Worm (Caenorhabditis elegans) whole organism, young adult: Measurements from ENCODE around the gene nhr-44.

Experiments
- B0019.2 ChIP-seq: fragments of 200-800 bp; sonication (Bioruptor generic); conservative IDR thresholded peaks from 2 replicates; pipeline ENCODE4 v1.3.6; 2022; ENCODE audit warnings: missing genetic modification reagents, missing genetic modification characterization, missing compliant biosample characterization
- B0261.1 ChIP-seq: sonication (generic microtip); optimal IDR thresholded peaks from 2 replicates; lab custom pipeline; 2016; ENCODE audit warnings: mild to moderate bottlenecking, missing genetic modification characterization, moderate library complexity, missing compliant biosample characterization
- B0336.3 ChIP-seq: fragments of 200-800 bp; sonication (Bioruptor generic); IDR thresholded peaks from 2 replicates; pipeline ENCODE4 v1.3.6; 2022; ENCODE audit warnings: missing genetic modification characterization, missing compliant biosample characterization
- C06A6.2 ChIP-seq: fragments of 200-800 bp; sonication (Bioruptor generic); conservative IDR thresholded peaks from 2 replicates; pipeline ENCODE4 v1.3.6; 2022; ENCODE audit warnings: missing genetic modification characterization, missing compliant biosample characterization
- F33H1.4 ChIP-seq: fragments of 200-800 bp; sonication (Bioruptor generic); IDR thresholded peaks from 2 replicates; pipeline ENCODE4 v1.3.6; 2022; ENCODE audit warnings: missing genetic modification reagents, missing genetic modification characterization, missing compliant biosample characterization
- F39B2.1 ChIP-seq: fragments of 200-800 bp; sonication (Bioruptor generic); IDR thresholded peaks from 2 replicates; pipeline ENCODE4 v1.3.6; 2022; ENCODE audit warnings: missing genetic modification reagents, missing genetic modification characterization, missing compliant biosample characterization
- F57C9.4 ChIP-seq: sonication (generic microtip); optimal IDR thresholded peaks from 2 replicates; lab custom pipeline; 2017; ENCODE audit warnings: mild to moderate bottlenecking, missing genetic modification characterization, missing compliant biosample characterization
- K11D2.4 ChIP-seq: fragments of 200-800 bp; sonication (Bioruptor generic); IDR thresholded peaks from 2 replicates; pipeline ENCODE4 v1.3.6; 2022; ENCODE audit warnings: missing genetic modification reagents, missing genetic modification characterization, missing compliant biosample characterization
- T07F8.4 ChIP-seq: sonication (generic microtip); optimal IDR thresholded peaks from 2 replicates; lab custom pipeline; 2016; ENCODE audit warnings: mild to moderate bottlenecking, missing genetic modification characterization, moderate library complexity, missing compliant biosample characterization
- ama-1 ChIP-seq, 3 experiments: fragments of 150-350 bp in 1 of 3; sonication (generic microtip) in 2 of 3; optimal IDR thresholded peaks; 2 replicates each; lab custom pipeline; 2014 to 2018; ENCODE audit warnings: missing biosample characterization in 2 of 3, missing genetic modification characterization in 2 of 3, missing genetic modification reagents in 2 of 3
- attf-6 ChIP-seq: fragments of 200-800 bp; sonication (Bioruptor generic); IDR thresholded peaks from 2 replicates; pipeline ENCODE4 v1.3.6; 2022; ENCODE audit warnings: missing genetic modification reagents, missing genetic modification characterization, missing compliant biosample characterization
- bed-2 ChIP-seq: fragments of 200-800 bp; sonication (Bioruptor generic); IDR thresholded peaks from 2 replicates; pipeline ENCODE4 v1.3.6; 2022; ENCODE audit warnings: missing genetic modification reagents, missing genetic modification characterization, missing compliant biosample characterization
- ceh-100 ChIP-seq: fragments of 200-800 bp; sonication (Bioruptor generic); IDR thresholded peaks from 2 replicates; pipeline ENCODE4 v1.3.6; 2022; ENCODE audit warnings: missing genetic modification reagents, missing genetic modification characterization, missing compliant biosample characterization
- ceh-40 ChIP-seq: fragments of 200-800 bp; sonication (Bioruptor generic); IDR thresholded peaks from 2 replicates; pipeline ENCODE4 v1.3.6; 2022; ENCODE audit warnings: missing genetic modification characterization, missing compliant biosample characterization
- ceh-58 ChIP-seq: fragments of 200-800 bp; sonication (Bioruptor generic); IDR thresholded peaks from 2 replicates; pipeline ENCODE4 v1.3.6; 2022; ENCODE audit warnings: missing genetic modification characterization, missing compliant biosample characterization
- chd-7 ChIP-seq: sonication (generic microtip); optimal IDR thresholded peaks from 2 replicates; lab custom pipeline; 2016; ENCODE audit warnings: mild to moderate bottlenecking, missing genetic modification characterization, moderate library complexity, missing compliant biosample characterization
- egrh-3 ChIP-seq: fragments of 200-800 bp; sonication (Bioruptor generic); IDR thresholded peaks from 2 replicates; pipeline ENCODE4 v1.3.6; 2022; ENCODE audit warnings: missing genetic modification reagents, missing genetic modification characterization, missing compliant biosample characterization
- ets-4 ChIP-seq: fragments of 200-800 bp; sonication (Bioruptor generic); optimal IDR thresholded peaks from 2 replicates; lab custom pipeline; 2018; ENCODE audit warnings: mild to moderate bottlenecking, missing genetic modification characterization, missing compliant biosample characterization
- gei-17 ChIP-seq: fragments of 200-800 bp; sonication (Bioruptor generic); optimal IDR thresholded peaks from 2 replicates; lab custom pipeline; 2018; ENCODE audit warnings: mild to moderate bottlenecking, missing genetic modification characterization, missing compliant biosample characterization
- him-1 ChIP-seq: sonication (generic microtip); optimal IDR thresholded peaks from 2 replicates; lab custom pipeline; 2016; ENCODE audit warnings: missing genotype, missing genetic modification reagents, missing genetic modification characterization, missing compliant biosample characterization
- hlh-26 ChIP-seq: fragments of 200-800 bp; sonication (Bioruptor generic); conservative IDR thresholded peaks from 2 replicates; pipeline ENCODE4 v1.3.6; 2022; ENCODE audit warnings: missing genetic modification reagents, missing genetic modification characterization, missing compliant biosample characterization
- hmg-1.2 ChIP-seq: fragments of 200-800 bp; sonication (Bioruptor generic); IDR thresholded peaks from 2 replicates; pipeline ENCODE4 v1.3.6; 2022; ENCODE audit warnings: missing genetic modification reagents, missing genetic modification characterization, missing compliant biosample characterization
- hsf-1 ChIP-seq: fragments of 200-800 bp; sonication (Bioruptor generic); IDR thresholded peaks from 2 replicates; pipeline ENCODE4 v1.3.6; 2022; ENCODE audit warnings: missing genetic modification reagents, missing genetic modification characterization, missing compliant biosample characterization
- lsy-27 ChIP-seq: sonication (generic microtip); optimal IDR thresholded peaks from 2 replicates; lab custom pipeline; 2017; ENCODE audit warnings: missing genetic modification characterization, mild to moderate bottlenecking, missing compliant biosample characterization, antibody characterized with exemption, missing genotype, borderline replicate concordance; ENCODE audit not compliant: insufficient read depth
- madf-3 ChIP-seq: fragments of 200-800 bp; sonication (Bioruptor generic); IDR thresholded peaks from 2 replicates; pipeline ENCODE4 v1.3.6; 2022; ENCODE audit warnings: missing genetic modification reagents, missing genetic modification characterization, missing compliant biosample characterization
- madf-8 ChIP-seq: fragments of 200-800 bp; sonication (Bioruptor generic); conservative IDR thresholded peaks from 2 replicates; pipeline ENCODE4 v1.3.6; 2022; ENCODE audit warnings: missing genetic modification reagents, missing genetic modification characterization, missing compliant biosample characterization
- mel-28 ChIP-seq: sonication (generic microtip); optimal IDR thresholded peaks from 2 replicates; lab custom pipeline; 2016; ENCODE audit warnings: borderline replicate concordance, mild to moderate bottlenecking, missing genetic modification characterization, missing compliant biosample characterization
- mes-4 ChIP-seq: sonication (generic microtip); optimal IDR thresholded peaks from 2 replicates; lab custom pipeline; 2016; ENCODE audit warnings: missing genotype, missing genetic modification characterization, missing compliant biosample characterization
- mxl-1 ChIP-seq: sonication (generic microtip); optimal IDR thresholded peaks from 2 replicates; lab custom pipeline; 2016; ENCODE audit warnings: missing genetic modification characterization, missing compliant biosample characterization
- nfyb-1 ChIP-seq: fragments of 200-800 bp; sonication (Bioruptor generic); IDR thresholded peaks from 2 replicates; pipeline ENCODE4 v1.3.6; 2022; ENCODE audit warnings: missing genetic modification reagents, missing genetic modification characterization, missing compliant biosample characterization
- nhr-179 ChIP-seq: sonication (generic microtip); optimal IDR thresholded peaks from 2 replicates; lab custom pipeline; 2016; ENCODE audit warnings: mild to moderate bottlenecking, missing genetic modification characterization, missing compliant biosample characterization
- nhr-80 ChIP-seq: sonication (generic microtip); optimal IDR thresholded peaks from 2 replicates; lab custom pipeline; 2016; ENCODE audit warnings: missing genetic modification characterization, missing compliant biosample characterization
- pbrm-1 ChIP-seq: fragments of 200-800 bp; sonication (Bioruptor generic); IDR thresholded peaks from 2 replicates; pipeline ENCODE4 v1.3.6; 2022; ENCODE audit warnings: missing genetic modification reagents, missing genetic modification characterization, missing compliant biosample characterization
- rpc-1 ChIP-seq, 2 experiments: fragments of 150-350 bp in 1 of 2; sonication (generic microtip) in 1 of 2; optimal IDR thresholded peaks; 2 replicates each; lab custom pipeline; 2014 to 2018; ENCODE audit warnings: missing biosample characterization in 1 of 2, missing genetic modification characterization in 1 of 2, missing genetic modification reagents in 1 of 2, missing genotype in 1 of 2
- tbp1 ChIP-seq: fragments of 200-800 bp; sonication (Bioruptor generic); optimal IDR thresholded peaks from 2 replicates; lab custom pipeline; 2018; ENCODE audit warnings: mild to moderate bottlenecking, missing genetic modification characterization, missing compliant biosample characterization
- tbx-9 ChIP-seq: sonication (generic microtip); optimal IDR thresholded peaks from 2 replicates; lab custom pipeline; 2016; ENCODE audit warnings: borderline replicate concordance, missing genetic modification characterization, inconsistent platforms, missing compliant biosample characterization
- zfh-2 ChIP-seq: fragments of 200-800 bp; sonication (Bioruptor generic); conservative IDR thresholded peaks from 2 replicates; pipeline ENCODE4 v1.3.6; 2022; ENCODE audit warnings: missing genetic modification reagents, missing genetic modification characterization, missing compliant biosample characterization
- ztf-26 ChIP-seq: sonication (generic microtip); optimal IDR thresholded peaks from 2 replicates; lab custom pipeline; 2017; ENCODE audit warnings: missing genetic modification characterization, missing compliant biosample characterization
- ztf-28 ChIP-seq: fragments of 200-800 bp; sonication (Bioruptor generic); IDR thresholded peaks from 2 replicates; pipeline ENCODE4 v1.3.6; 2022; ENCODE audit warnings: missing genetic modification reagents, missing genetic modification characterization, missing compliant biosample characterization

nhr-44 gene

ce11 chrV:8938445-8938844 lies 25.5 kb downstream of the nhr-44 start:
- TF ChIP-seq madf-3 (0 out of 2 replicates have a peak, but pooled peaks have one; percentile 21), ets-4 (GFP tag; lab: Kevin White, UChicago) (no peak), ama-1 (optimal IDR thresholded peaks at IDR 0.05; lab: Kevin White, UChicago) (peak; percentile 11), ama-1 (GFP tag; optimal IDR thresholded peaks at IDR 0.05; lab: Kevin White, UChicago) (no peak)

DNA sequence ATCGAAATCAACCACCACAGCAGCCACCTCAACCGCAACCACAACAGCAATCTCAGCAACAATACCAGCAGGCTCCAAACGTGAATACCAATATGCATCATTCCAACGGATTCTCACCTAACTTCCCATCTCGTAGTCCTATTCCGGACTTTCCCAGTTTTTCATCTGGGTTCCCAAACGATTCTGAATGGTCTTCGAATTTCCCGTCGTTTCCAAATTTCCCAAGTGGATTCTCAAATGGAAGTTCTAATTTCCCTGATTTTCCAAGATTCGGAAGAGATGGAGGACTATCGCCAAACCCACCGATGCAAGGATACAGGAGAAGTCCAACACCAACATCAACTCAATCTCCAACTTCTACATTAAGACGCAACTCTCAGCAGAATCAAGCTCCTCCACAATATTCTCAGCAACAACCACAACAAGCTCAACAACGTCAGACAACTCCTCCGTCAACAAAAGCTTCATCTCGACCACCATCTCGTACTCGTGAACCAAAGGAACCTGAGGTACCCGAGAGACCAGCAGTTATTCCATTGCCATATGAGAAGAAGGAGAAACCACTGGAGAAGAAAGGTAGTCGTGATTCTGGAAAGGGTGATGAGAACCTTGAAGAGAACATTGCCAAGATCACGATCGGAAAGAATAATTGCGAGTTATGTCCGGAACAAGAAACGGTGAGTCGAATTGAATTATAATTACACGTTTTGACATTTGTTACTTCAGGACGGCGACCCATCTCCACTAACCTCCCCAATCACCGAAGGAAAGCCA lies 26.2 kb downstream of the nhr-44 start:
- peak; percentile 65 for TF ChIP-seq ama-1 (optimal IDR thresholded peaks at IDR 0.05; lab: Kevin White, UChicago)
- TF ChIP-seq ama-1 (GFP tag; optimal IDR thresholded peaks at IDR 0.05; lab: Kevin White, UChicago): no peak
- no peak for TF ChIP-seq mel-28
- TF ChIP-seq rpc-1 (optimal IDR thresholded peaks at IDR 0.05; lab: Kevin White, UChicago): no peak
- TF ChIP-seq rpc-1 (tag; optimal IDR thresholded peaks at IDR 0.05; lab: Kevin White, UChicago): no peak
- TF ChIP-seq B0336.3: no peak
- 0 out of 2 replicates have a peak, but pooled peaks have one; percentile 9 for TF ChIP-seq pbrm-1 (GFP tag; lab: Robert Waterston, UW)
- no peak for TF ChIP-seq mxl-1 (tag; lab: Kevin White, UChicago)
- no peak for TF ChIP-seq tbp1 (GFP tag; lab: Kevin White, UChicago)
- no peak for TF ChIP-seq B0261.1 (tag; lab: Kevin White, UChicago)
- TF ChIP-seq ztf-28: no peak
- TF ChIP-seq bed-2 (GFP tag; lab: Robert Waterston, UW): no peak
- no peak for TF ChIP-seq chd-7
- no peak for TF ChIP-seq ceh-58
- TF ChIP-seq F33H1.4 (GFP tag; lab: Robert Waterston, UW): no peak

ce11 chrV:8936791-8937475 lies 27.0 kb downstream of the nhr-44 start:
- TF ChIP-seq nhr-80 (tag; lab: Kevin White, UChicago): peak; percentile 29
- 0 out of 2 replicates have a peak, but pooled peaks have one; percentile 16 for TF ChIP-seq nfyb-1 (GFP tag; lab: Robert Waterston, UW)
- TF ChIP-seq bed-2 (GFP tag; lab: Robert Waterston, UW): no peak
- TF ChIP-seq hsf-1 (GFP tag; lab: Robert Waterston, UW): 0 out of 2 replicates have a peak, but pooled peaks have one; percentile 61
- TF ChIP-seq pbrm-1 (GFP tag; lab: Robert Waterston, UW): 0 out of 2 replicates have a peak, but pooled peaks have one; percentile 28
- 0 out of 2 replicates have a peak, but pooled peaks have one; percentile 31 for TF ChIP-seq ceh-40 (GFP tag; lab: Robert Waterston, UW)

ce11 chrV:8936184-8936589 lies 27.7 kb downstream of the nhr-44 start, which contains the start of gene unc-23:
TSS of gene unc-23 (plus strand) at chrV:8936359.
- TF ChIP-seq F57C9.4 (tag; lab: Kevin White, UChicago) (no peak), ztf-26 (tag; lab: Kevin White, UChicago) (peak; percentile 90), F33H1.4 (GFP tag; lab: Robert Waterston, UW) (no peak), tbx-9 (tag; lab: Kevin White, UChicago) (no peak), hmg-1.2 (GFP tag; lab: Robert Waterston, UW) (peak; percentile 85), him-1 (tag; lab: Kevin White, UChicago) (no peak), mes-4 (tag; lab: Kevin White, UChicago) (no peak), madf-8 (GFP tag; lab: Robert Waterston, UW) (no peak), ceh-100 (GFP tag; lab: Robert Waterston, UW) (no peak), attf-6 (no peak), zfh-2 (GFP tag; lab: Robert Waterston, UW) (peak; percentile 89), hsf-1 (GFP tag; lab: Robert Waterston, UW) (peak; percentile 98), egrh-3 (GFP tag; lab: Robert Waterston, UW) (no peak), F39B2.1 (GFP tag; lab: Robert Waterston, UW) (no peak), mxl-1 (tag; lab: Kevin White, UChicago) (no peak), nhr-179 (tag; lab: Kevin White, UChicago) (no peak), K11D2.4 (GFP tag; lab: Robert Waterston, UW) (peak; percentile 86), mel-28 (no peak), hlh-26 (GFP tag; lab: Robert Waterston, UW) (no peak), T07F8.4 (no peak), B0019.2 (GFP tag; lab: Robert Waterston, UW) (no peak), ama-1 (optimal IDR thresholded peaks at IDR 0.05; lab: Kevin White, UChicago) (peak; percentile 54), ama-1 (GFP tag; optimal IDR thresholded peaks at IDR 0.05; lab: Kevin White, UChicago) (no peak), C06A6.2 (GFP tag; lab: Robert Waterston, UW) (peak; percentile 66), gei-17 (GFP tag; lab: Kevin White, UChicago) (peak; percentile 81), lsy-27 (tag; lab: Kevin White, UChicago) (no peak)
